Worm (Caenorhabditis elegans): ENCODE data around the gene Y48A6B.9.
"Not testable (repeated sequence)": the region's sequence is repeated elsewhere in the genome, so short reads cannot be mapped to it uniquely, and the experiment has no call there.

The Y48A6B.9 gene

DNA sequence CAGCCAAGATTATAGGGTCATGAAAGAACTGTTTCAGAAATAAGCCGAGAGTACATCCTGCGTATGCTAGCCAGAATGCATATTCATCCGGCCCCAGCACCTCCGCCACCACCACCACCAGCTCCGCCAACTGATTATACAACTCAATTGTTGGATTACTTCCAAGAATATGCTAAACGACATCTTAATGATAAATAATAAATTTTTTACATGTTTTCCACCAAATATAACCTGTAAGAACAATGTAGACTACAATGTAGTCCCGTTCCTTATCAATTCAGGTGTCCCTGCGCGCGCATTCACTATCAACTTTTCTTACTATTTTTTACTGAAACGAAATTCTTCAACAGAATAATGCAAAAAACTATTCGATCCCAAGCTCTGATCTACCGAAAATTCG lies at the start of gene Y48A6B.9:
Y48A6B.9 (plus strand) TSS at position 301 of the 400 bp plus-strand sequence.
- TF ChIP-seq unc-62 (GFP tag; optimal IDR thresholded peaks at IDR 0.05) = no peak

DNA sequence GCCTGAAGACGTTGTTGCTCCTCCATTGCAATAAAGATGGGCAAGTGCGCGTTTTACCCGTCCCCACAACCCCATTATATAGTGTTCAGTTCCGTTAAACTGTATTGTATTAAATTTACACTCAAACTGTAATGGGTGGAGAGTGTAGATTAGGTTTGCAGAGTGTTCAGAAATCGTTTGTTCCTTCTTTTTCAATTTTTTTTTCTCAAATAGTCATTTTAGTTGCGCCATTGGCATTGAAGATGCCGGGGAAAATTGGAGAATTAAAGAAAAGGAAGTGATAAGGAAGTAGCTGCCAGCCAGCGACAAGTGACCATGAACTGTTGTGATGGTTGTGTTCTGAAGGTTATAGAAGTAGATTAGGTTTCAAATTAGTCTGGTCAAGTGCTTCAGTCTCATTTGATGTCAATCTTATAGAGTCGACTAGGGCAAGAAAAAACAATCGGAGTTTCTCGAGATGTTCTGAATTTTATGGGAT lies 47.4 kb upstream of the Y48A6B.9 start, which contains the start of gene col-93:
col-93 (minus strand) TSS at position 51 of the 478 bp plus-strand sequence.
- TF ChIP-seq unc-62 (GFP tag; optimal IDR thresholded peaks at IDR 0.05) = no peak

DNA sequence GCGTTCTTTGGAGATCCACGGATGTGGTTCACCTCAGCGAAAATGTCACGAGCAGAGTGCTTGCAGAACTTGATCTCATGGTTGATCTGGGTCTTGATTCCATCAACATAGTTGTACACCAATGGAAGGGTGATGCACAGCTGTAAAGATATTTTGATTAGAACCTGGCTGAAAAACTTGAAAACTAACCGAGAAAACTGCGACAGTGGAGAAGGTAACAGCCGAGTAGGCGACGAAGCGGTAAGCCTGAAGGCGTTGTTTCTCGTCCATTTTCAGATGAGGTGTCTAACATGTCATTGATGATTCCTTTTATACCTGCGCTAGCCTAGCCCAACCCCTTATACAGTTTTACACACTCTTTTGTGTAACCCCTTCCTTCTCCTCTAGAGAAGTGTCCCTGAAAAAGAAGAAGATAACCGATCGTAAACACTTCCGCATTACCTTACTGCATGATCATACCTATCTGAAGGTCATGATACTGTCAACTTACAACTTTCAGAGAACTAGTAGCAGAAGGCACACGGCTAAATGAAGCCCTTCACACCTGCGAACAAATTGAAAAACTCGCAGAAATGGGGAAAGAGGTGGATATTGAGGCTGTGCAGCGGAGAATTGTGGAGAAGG lies 45.3 kb upstream of the Y48A6B.9 start, which contains the start of gene col-94:
col-94 (minus strand) TSS at position 313 of the 624 bp plus-strand sequence.
- TF ChIP-seq unc-62 (GFP tag; optimal IDR thresholded peaks at IDR 0.05) = no peak

DNA sequence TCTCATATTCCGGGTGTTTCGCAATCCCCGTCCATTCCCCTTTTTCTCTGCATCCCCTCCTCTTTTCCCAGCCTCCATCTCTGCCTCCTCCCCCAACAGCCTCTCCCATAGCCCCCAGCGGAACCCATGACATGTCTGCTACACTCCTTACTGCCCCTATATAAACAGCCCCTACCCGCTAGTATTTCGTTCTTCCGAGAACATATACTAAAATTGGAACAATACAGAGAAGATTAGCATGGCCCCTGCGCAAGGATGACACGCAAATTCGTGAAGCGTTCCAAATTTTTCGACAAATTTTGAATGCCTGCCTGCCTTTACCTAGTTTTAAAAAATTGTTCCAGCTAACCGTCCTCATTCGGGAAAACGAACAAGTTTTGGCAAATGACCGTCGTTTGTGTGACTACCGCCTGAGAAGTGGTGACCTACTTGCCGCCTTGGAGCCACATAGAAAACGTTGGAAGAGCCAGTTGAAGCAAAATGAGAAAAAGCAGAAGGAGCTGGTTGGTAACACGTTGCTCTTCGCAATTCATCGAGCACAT lies 43.4 kb upstream of the Y48A6B.9 start:
- TF ChIP-seq unc-62 (GFP tag; optimal IDR thresholded peaks at IDR 0.05) = no peak

DNA sequence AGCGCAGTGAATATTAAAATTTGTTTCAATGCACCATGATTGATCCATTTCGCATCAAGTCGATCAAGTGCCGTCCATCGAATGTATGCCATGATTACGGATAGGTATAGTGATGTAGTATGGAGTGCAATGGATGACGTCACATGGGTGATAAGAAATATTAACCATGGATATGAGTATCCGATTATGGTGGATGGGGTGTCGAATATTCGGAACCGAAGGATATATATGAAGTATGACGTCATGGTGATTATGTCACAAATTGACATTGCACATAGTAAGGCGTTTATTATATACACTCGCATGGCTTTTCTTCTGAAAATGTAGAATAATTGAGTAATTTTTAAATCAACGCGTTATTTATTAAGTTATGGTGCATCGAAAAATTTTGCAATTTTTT lies 38.9 kb upstream of the Y48A6B.9 start:
- no peak for TF ChIP-seq unc-62 (GFP tag; optimal IDR thresholded peaks at IDR 0.05)

DNA sequence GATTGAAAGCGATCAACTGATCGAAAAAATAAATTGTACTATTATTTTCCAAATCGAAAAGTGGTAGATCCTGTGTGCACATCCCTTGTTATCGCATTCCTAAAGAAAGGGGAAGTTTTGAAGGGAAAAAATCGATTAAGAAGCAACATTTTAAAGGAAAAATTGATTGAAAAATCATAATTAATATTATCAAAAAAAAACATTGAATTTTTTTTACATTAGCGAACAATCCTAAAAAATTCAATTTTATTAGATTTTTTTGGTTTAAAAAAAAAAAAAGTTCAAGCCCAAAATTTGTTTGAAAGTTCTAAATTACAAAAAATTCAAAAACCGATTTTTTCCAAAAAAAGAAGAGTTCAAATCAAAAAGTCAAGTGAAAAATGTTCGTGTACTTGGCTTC lies 37.8 kb upstream of the Y48A6B.9 start, which contains the start of gene dmsr-5:
dmsr-5 (minus strand) TSS at position 101 of the 400 bp plus-strand sequence.
- TF ChIP-seq unc-62 (GFP tag; optimal IDR thresholded peaks at IDR 0.05) = no peak

DNA sequence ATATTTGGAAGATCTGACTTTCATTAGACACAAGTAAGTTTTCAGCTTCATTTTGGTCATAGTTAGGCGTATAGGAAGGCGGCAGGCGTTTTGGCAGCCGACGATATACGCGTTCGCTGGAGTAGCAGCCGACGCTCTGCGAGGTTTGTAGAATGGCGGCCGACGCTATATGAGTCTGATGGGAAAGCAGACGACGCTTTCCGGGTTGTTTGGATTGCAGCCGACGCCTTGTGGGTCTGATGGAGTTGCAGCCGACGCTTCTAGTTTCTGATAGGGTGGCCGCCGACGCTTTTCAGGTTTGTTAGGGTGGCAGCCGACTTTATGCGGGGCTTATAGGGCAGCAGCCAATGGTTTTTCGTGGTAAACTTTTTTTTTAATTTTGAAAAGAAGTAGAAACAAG lies 30.2 kb upstream of the Y48A6B.9 start:
- TF ChIP-seq unc-62 (GFP tag; optimal IDR thresholded peaks at IDR 0.05) = no peak

DNA sequence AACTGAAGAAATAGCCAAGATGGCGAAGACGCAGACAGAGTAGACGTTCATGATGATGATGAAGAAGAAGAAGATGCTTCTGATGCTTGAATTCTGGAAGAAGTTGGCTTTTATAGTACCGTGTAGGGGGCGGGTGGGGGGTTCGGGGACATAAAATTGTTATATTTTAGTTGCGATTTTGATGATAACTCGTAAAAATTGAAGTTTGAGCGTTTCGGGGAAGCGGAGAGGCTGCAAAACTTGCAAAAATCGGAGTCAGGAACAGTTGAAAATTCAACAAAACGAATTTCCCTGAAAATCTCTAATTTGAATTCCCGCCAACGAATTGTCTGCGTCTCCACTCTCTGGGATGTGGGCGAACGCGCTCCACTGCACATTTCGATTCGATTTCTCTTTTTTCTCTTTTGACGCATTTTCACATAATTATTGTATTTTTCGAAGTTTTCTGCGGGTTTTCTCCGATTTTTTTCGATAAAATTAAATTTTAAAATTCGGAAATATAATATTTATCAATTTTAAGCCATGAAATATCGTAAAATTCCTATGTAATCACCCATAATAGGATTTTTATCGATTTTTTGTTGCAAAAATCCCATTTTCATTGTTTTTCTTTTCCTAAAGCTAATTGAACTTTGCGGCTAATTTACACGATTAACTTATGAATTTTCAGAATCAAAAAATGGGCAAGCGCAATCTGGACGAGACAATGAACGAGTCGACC lies 25.3 kb upstream of the Y48A6B.9 start, which contains the start of the genes fipr-17 and Y48A6B.3:
fipr-17 (minus strand) TSS at position 51 of the 721 bp plus-strand sequence.
Y48A6B.3 (plus strand) TSS at position 671 of the 721 bp plus-strand sequence.
- TF ChIP-seq unc-62 (GFP tag; optimal IDR thresholded peaks at IDR 0.05) = no peak

DNA sequence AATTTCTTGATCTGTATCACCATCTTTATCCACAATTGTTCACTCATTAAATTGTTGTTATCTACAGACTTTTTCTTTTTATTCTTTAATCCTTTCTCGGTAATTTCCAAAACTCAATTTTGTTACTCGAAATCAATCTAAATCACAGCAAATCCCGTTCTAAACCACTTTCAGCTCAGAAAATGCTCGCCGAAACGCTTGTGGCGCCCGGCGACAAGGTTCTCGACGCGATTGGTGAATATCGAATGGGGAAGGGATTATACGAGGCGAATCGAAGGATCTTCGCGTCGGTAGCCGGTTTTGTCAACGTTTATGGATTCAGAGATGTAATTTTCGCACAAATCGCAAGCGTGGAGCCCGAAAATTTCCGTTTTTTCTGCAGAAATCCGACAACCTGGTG lies 24.1 kb upstream of the Y48A6B.9 start, which contains the start of gene exos-1:
exos-1 (plus strand) TSS at position 175 of the 400 bp plus-strand sequence.
- TF ChIP-seq unc-62 (GFP tag; optimal IDR thresholded peaks at IDR 0.05) = no peak

DNA sequence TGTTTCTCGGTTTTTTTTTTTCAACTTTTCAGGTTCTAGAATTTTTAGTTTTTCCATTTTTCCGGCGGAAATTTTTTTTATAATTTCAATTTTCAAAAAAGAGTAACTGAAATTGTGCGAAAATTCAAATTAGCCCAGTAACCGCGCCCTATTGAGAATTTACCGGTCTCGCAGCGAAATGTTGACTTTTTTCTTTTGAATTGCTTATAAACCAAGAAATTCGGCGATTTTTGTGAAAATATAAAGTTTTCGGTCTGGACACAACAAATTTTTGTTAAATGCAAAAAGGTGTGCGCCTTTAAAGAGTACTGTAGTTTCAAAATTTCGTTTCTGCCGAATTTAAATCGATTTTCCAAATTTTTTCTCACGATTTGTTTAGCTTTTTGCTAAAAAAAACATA lies 22.4 kb upstream of the Y48A6B.9 start:
- TF ChIP-seq unc-62 (GFP tag; optimal IDR thresholded peaks at IDR 0.05) = no peak

DNA sequence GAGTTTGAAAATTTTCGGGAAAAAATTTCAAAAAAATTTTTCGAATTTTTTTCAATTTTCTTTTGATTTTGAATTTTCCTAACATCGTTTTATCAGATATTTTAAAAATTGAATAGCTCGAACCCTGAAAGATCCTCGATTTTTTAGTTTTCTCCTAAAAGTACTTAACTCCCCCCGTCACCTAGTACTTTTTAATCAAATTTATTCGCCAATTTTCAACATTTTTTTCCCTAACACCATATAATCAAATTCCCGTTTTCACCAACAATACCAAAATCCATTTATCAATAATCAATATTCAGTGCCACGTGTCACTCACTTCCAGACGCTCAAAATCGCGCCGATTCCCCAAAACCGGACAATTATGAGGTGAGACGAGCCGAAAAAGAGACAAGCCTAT lies 20.7 kb upstream of the Y48A6B.9 start, which contains the start of gene kvs-4:
kvs-4 (plus strand) TSS at position 301 of the 400 bp plus-strand sequence.
- TF ChIP-seq unc-62 (GFP tag; optimal IDR thresholded peaks at IDR 0.05) = no peak

DNA sequence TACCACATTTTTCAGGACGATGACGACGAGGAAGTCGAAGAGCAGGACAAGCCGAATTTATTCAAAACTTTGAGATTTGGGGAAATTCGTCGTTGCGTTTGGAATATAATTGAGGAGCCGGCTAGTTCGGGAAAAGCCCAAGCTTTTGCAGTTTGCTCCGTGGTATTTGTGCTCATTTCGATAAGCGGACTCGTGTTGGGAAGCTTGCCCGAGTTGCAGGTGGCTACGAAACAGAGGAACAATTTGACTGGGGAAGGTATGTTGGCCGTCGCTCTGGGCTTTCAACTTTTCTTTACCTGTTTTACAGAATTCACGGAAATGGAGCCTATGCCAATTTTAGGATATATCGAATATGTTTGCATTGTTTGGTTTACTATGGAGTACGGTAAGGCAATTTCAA lies 10.7 kb upstream of the Y48A6B.9 start:
- no peak for TF ChIP-seq unc-62 (GFP tag; optimal IDR thresholded peaks at IDR 0.05)

DNA sequence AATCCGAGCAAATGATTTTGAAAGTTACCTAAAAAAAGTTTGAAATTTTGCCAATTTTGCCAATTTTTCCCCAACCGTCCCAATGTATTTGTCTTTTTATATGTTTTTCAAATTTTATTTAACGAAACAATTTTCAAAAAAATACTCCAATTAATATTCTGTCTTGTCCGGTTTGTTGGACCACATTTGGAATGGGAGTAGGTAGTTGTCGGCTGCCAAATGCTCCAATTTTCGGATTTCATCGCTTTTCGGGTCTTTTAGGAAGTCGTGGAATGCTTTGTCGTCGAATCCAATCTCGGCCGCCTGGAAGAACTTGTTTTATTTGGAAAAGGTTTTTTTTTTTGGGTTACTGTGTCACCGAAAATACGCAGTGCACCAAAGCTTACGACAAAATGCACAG lies 7.8 kb upstream of the Y48A6B.9 start:
- no peak for TF ChIP-seq unc-62 (GFP tag; optimal IDR thresholded peaks at IDR 0.05)

DNA sequence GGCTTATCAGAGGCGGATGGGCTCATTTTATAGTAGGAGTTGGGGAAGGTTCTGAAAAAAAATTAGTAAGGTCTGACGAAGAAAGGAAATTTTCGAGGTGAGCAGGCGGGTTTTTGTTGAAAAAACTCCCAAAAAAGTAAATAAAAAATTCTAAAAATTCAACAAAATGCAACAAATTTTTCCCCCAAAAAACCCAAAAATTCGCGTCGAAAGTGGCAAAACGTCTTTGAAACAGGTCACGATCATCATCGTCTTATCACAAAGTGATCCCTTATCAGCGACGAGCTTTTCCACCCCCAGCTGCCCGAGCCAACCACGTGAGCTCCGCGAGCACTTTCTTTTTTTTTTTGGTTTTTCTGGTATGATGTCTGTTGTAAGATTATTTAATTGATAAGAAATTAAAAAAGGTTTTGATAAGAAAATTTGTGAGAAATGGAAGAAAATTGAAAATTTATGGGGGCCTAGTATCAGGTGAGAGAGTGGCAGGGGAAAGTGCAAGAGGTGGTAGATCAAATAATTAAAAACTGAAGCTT lies 6.4 kb upstream of the Y48A6B.9 start, which contains the start of gene Y48A6B.7:
Y48A6B.7 (minus strand) TSS at position 51 of the 533 bp plus-strand sequence.
- no peak for TF ChIP-seq unc-62 (GFP tag; optimal IDR thresholded peaks at IDR 0.05)

DNA sequence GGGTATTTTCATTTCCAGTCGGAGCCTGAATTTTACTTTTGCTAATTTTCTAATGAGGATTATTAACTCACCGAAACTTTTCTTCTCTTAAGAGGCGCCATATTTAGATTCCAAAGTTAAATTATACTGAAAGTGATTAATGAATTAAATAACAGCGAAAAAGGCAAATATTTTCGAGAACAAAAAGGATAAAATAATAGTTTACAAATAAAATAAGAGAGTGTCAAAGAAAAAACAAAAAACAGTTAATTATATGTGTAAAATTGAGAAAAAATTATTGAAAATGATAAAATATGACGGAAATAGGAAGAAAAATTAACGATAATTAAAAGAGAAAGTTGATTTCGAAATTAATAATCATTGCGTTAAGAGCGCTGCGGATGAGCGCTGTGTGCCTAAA lies 3.6 kb upstream of the Y48A6B.9 start, which contains the start of gene Y48A6B.8:
Y48A6B.8 (minus strand) TSS at position 101 of the 400 bp plus-strand sequence.
- not testable (repeated sequence) for TF ChIP-seq unc-62 (GFP tag; optimal IDR thresholded peaks at IDR 0.05)

DNA sequence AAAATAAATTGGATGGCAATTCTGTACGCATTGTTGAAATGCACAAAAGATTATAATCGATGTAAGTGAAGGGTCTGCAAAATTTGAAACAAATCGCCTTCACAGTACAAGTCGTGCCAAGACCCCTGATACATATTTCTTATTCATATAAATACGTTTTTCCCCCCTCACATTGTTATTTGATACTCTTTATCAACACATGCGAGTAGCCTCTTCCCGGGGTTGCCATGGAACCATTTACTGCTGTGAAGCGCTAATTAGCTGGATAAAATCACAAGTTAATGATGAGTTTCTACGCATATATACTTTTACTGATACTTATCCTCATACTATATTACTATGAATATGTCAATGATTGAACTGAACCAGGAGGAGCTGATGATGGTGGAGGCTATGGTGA lies 1.7 kb upstream of the Y48A6B.9 start, which contains the start of gene Y48A6B.14:
Y48A6B.14 (plus strand) TSS at position 301 of the 400 bp plus-strand sequence.
- TF ChIP-seq unc-62 (GFP tag; optimal IDR thresholded peaks at IDR 0.05) = no peak

Measured in whole organism, dauer.